Worm (Caenorhabditis elegans) whole organism, L2 larva: ENCODE data around the gene C56E6.7.

Experiments used
- C34F6.9 ChIP-seq: fragments of 150-350 bp; optimal IDR thresholded peaks from 2 replicates; lab custom pipeline; 2014; ENCODE audit warnings: missing biosample characterization, missing genetic modification characterization
- F13H6.1 ChIP-seq: sonication (generic microtip); optimal IDR thresholded peaks from 2 replicates; lab custom pipeline; 2016; ENCODE audit warnings: missing genetic modification characterization, missing compliant biosample characterization
- Y55F3AM.14 ChIP-seq: fragments of 200-800 bp; sonication (Bioruptor generic); optimal IDR thresholded peaks from 2 replicates; lab custom pipeline; 2018; ENCODE audit warnings: mild to moderate bottlenecking, missing genetic modification characterization, missing compliant biosample characterization
- ZK546.5 ChIP-seq: sonication (generic microtip); optimal IDR thresholded peaks from 2 replicates; lab custom pipeline; 2017; ENCODE audit warnings: missing biosample characterization, missing genetic modification characterization
- ama-1 ChIP-seq: fragments of 150-350 bp; optimal IDR thresholded peaks from 2 replicates; lab custom pipeline; 2018; ENCODE audit warnings: inconsistent platforms
- blmp-1 ChIP-seq: sonication (generic microtip); optimal IDR thresholded peaks from 2 replicates; lab custom pipeline; 2017; ENCODE audit warnings: missing genetic modification characterization, mild to moderate bottlenecking, missing compliant biosample characterization, antibody characterized with exemption, moderate library complexity; ENCODE audit not compliant: insufficient read depth
- crh-2 ChIP-seq: sonication (generic microtip); optimal IDR thresholded peaks from 2 replicates; lab custom pipeline; 2017; ENCODE audit warnings: missing biosample characterization, missing genetic modification characterization
- elt-3 ChIP-seq: sonication (generic microtip); optimal IDR thresholded peaks from 2 replicates; lab custom pipeline; 2017; ENCODE audit warnings: missing biosample characterization, missing genetic modification characterization
- fos-1 ChIP-seq: fragments of 150-350 bp; optimal IDR thresholded peaks from 2 replicates; lab custom pipeline; 2014; ENCODE audit warnings: missing biosample characterization, missing genetic modification characterization
- gmeb-1 ChIP-seq: fragments of 150-350 bp; optimal IDR thresholded peaks from 2 replicates; lab custom pipeline; 2014; ENCODE audit warnings: missing biosample characterization, missing genetic modification characterization
- lin-11 ChIP-seq: fragments of 150-350 bp; sonication (generic microtip); optimal IDR thresholded peaks from 2 replicates; lab custom pipeline; 2014; ENCODE audit warnings: missing biosample characterization, missing genetic modification characterization, inconsistent platforms, mixed read lengths
- lin-13 ChIP-seq: fragments of 150-350 bp; optimal IDR thresholded peaks from 2 replicates; lab custom pipeline; 2014; ENCODE audit warnings: missing biosample characterization, missing genetic modification reagents, missing genetic modification characterization
- lsy-2 ChIP-seq, 2 experiments: fragments of 150-350 bp in 1 of 2; sonication (generic microtip) in 1 of 2; optimal IDR thresholded peaks; 2 replicates each; lab custom pipeline; 2014 to 2017; ENCODE audit warnings: missing biosample characterization in 2 of 2, missing genetic modification characterization in 2 of 2
- mab-5 ChIP-seq: fragments of 150-350 bp; optimal IDR thresholded peaks from 2 replicates; lab custom pipeline; 2014; ENCODE audit warnings: missing biosample characterization, missing genetic modification characterization
- mbf-1 ChIP-seq: sonication (generic microtip); optimal IDR thresholded peaks from 2 replicates; lab custom pipeline; 2017; ENCODE audit warnings: missing biosample characterization, missing genetic modification characterization
- mdl-1 ChIP-seq, 2 experiments: fragments of 150-350 bp in 1 of 2; sonication (generic microtip) in 1 of 2; optimal IDR thresholded peaks; 2 replicates each; lab custom pipeline; 2017; ENCODE audit warnings: missing biosample characterization in 2 of 2, missing genetic modification characterization in 2 of 2
- nhr-11 ChIP-seq: fragments of 150-350 bp; optimal IDR thresholded peaks from 2 replicates; lab custom pipeline; 2014; ENCODE audit warnings: missing biosample characterization, missing genetic modification characterization
- nhr-129 ChIP-seq: fragments of 150-350 bp; optimal IDR thresholded peaks from 2 replicates; lab custom pipeline; 2014; ENCODE audit warnings: missing biosample characterization, missing genetic modification characterization
- nhr-21 ChIP-seq: fragments of 150-350 bp; optimal IDR thresholded peaks from 2 replicates; lab custom pipeline; 2014; ENCODE audit warnings: missing biosample characterization, missing genetic modification characterization
- nhr-23 ChIP-seq: fragments of 150-350 bp; optimal IDR thresholded peaks from 2 replicates; lab custom pipeline; 2014; ENCODE audit warnings: missing biosample characterization, missing genetic modification reagents, missing genetic modification characterization
- nhr-237 ChIP-seq: fragments of 150-350 bp; optimal IDR thresholded peaks from 2 replicates; lab custom pipeline; 2014; ENCODE audit warnings: missing biosample characterization, missing genetic modification characterization
- nhr-25 ChIP-seq: fragments of 150-350 bp; sonication (generic microtip); optimal IDR thresholded peaks from 3 replicates; lab custom pipeline; 2014; ENCODE audit warnings: missing biosample characterization, missing genetic modification characterization
- peb-1 ChIP-seq: fragments of 150-350 bp; optimal IDR thresholded peaks from 2 replicates; lab custom pipeline; 2014; ENCODE audit warnings: missing biosample characterization, missing genetic modification characterization
- sma-3 ChIP-seq: sonication (generic microtip); optimal IDR thresholded peaks from 2 replicates; lab custom pipeline; 2016; ENCODE audit warnings: missing genetic modification reagents, missing genetic modification characterization, missing compliant biosample characterization
- sma-9 ChIP-seq, 2 experiments: fragments of 150-350 bp in 1 of 2; sonication (generic microtip) in 1 of 2; optimal IDR thresholded peaks; 2 replicates each; lab custom pipeline; 2014 to 2016; ENCODE audit warnings: missing genetic modification characterization in 2 of 2, mild to moderate bottlenecking in 1 of 2, missing biosample characterization in 1 of 2, missing compliant biosample characterization in 1 of 2, missing genetic modification reagents in 1 of 2, moderate library complexity in 1 of 2
- unc-55 ChIP-seq: fragments of 150-350 bp; sonication (generic microtip); optimal IDR thresholded peaks from 3 replicates; lab custom pipeline; 2014; ENCODE audit warnings: missing biosample characterization, missing genetic modification reagents, missing genetic modification characterization
- zag-1 ChIP-seq: fragments of 150-350 bp; optimal IDR thresholded peaks from 2 replicates; lab custom pipeline; 2014; ENCODE audit warnings: missing biosample characterization, missing genetic modification characterization

C56E6.7 gene

ce11 chrII:6563238-6563637 lies 46.9 kb downstream of the C56E6.7 start:
- peak; percentile 11 for TF ChIP-seq F13H6.1 (tag; lab: Kevin White, UChicago)
- TF ChIP-seq Y55F3AM.14 (GFP tag; lab: Kevin White, UChicago): no peak
- peak; percentile 39 for TF ChIP-seq fos-1 (tag; lab: Kevin White, UChicago)
- peak; percentile 57 for TF ChIP-seq nhr-129 (tag; lab: Kevin White, UChicago)
- peak; percentile 43 for TF ChIP-seq zag-1
- TF ChIP-seq unc-55: peak; percentile 63
- peak; percentile 56 for TF ChIP-seq C34F6.9
- TF ChIP-seq lsy-2 (tag; optimal IDR thresholded peaks at IDR 0.05; lab: Kevin White, UChicago): peak in 1 of 2 experiments; percentile 59
- no peak for TF ChIP-seq sma-9 (GFP tag; optimal IDR thresholded peaks at IDR 0.05; lab: Kevin White, UChicago)
- no peak for TF ChIP-seq sma-9 (tag; optimal IDR thresholded peaks at IDR 0.05; lab: Kevin White, UChicago)

ce11 chrII:6565077-6565476 lies 48.7 kb downstream of the C56E6.7 start, which contains the start of gene mpz-3:
mpz-3 (minus strand) TSS chrII:6565396.
- TF ChIP-seq elt-3 (no peak), unc-55 (no peak), nhr-129 (tag; lab: Kevin White, UChicago) (peak; percentile 68), nhr-21 (tag; lab: Kevin White, UChicago) (peak; percentile 50), peb-1 (tag; lab: Kevin White, UChicago) (no peak), blmp-1 (tag; lab: Kevin White, UChicago) (no peak), sma-9 (GFP tag; optimal IDR thresholded peaks at IDR 0.05; lab: Kevin White, UChicago) (peak; percentile 63), sma-9 (tag; optimal IDR thresholded peaks at IDR 0.05; lab: Kevin White, UChicago) (no peak), ama-1 (no peak), crh-2 (tag; lab: Kevin White, UChicago) (peak; percentile 18), mbf-1 (tag; lab: Kevin White, UChicago) (no peak), F13H6.1 (tag; lab: Kevin White, UChicago) (peak; percentile 28), C34F6.9 (peak; percentile 37), lin-11 (tag; lab: Kevin White, UChicago) (peak; percentile 4), mdl-1 (tag; optimal IDR thresholded peaks at IDR 0.05; lab: Kevin White, UChicago) (no peak), nhr-237 (tag; lab: Kevin White, UChicago) (no peak), lin-13 (GFP tag; lab: Kevin White, UChicago) (peak; percentile 5), mab-5 (no peak), nhr-25 (no peak), ZK546.5 (tag; lab: Kevin White, UChicago) (no peak), lsy-2 (tag; optimal IDR thresholded peaks at IDR 0.05; lab: Kevin White, UChicago) (no peak), nhr-23 (tag; lab: Kevin White, UChicago) (no peak), gmeb-1 (tag; lab: Kevin White, UChicago) (peak; percentile 51), sma-3 (peak; percentile 48), fos-1 (tag; lab: Kevin White, UChicago) (peak; percentile 57), nhr-11 (tag; lab: Kevin White, UChicago) (no peak)
- TF ChIP-seq, all 48 proteins: peak for 11
